Fruit fly (Drosophila melanogaster) whole organism, wandering third instar larva: Measurements from ENCODE around the gene tll.

Experiments
- CG32264 ChIP-seq: fragments of 200-800 bp; sonication (Bioruptor generic); optimal IDR thresholded peaks from 2 replicates; lab custom pipeline; 2016; ENCODE audit warnings: missing biosample characterization, missing genetic modification characterization
- brk ChIP-seq: fragments of 200-800 bp; sonication (Bioruptor generic); optimal IDR thresholded peaks from 2 replicates; lab custom pipeline; 2016; ENCODE audit warnings: missing biosample characterization, mild to moderate bottlenecking, missing genetic modification characterization
- h ChIP-seq: fragments of 200-800 bp; sonication (Bioruptor generic); optimal IDR thresholded peaks from 3 replicates; lab custom pipeline; 2016; ENCODE audit warnings: missing biosample characterization, mild to moderate bottlenecking, missing genetic modification characterization
- pan ChIP-seq: fragments of >200 bp; optimal IDR thresholded peaks from 2 replicates; lab custom pipeline; 2017

dm6 chr3R:30803815-30804515, 48.1 kb upstream of the tll start:
- TF ChIP-seq brk (GFP tag; lab: Kevin White, UChicago) (no peak), pan (lab: Kevin White, UChicago) (peak; percentile 38), CG32264 (GFP tag; lab: Kevin White, UChicago) (no peak), h (peak; percentile 29)
